Fruit fly (Drosophila melanogaster) whole organism, adult: ENCODE data around the gene CG8042.
A peak's percentile ranks its signal among the peaks of the same experiment; 100 is the strongest.

ENCODE experiments used
- CG7045 ChIP-seq: fragments of 200-800 bp; sonication (Bioruptor generic); optimal IDR thresholded peaks from 2 replicates; lab custom pipeline; 2017; ENCODE audit warnings: missing biosample characterization, mild to moderate bottlenecking, missing genetic modification characterization
- Hr96 ChIP-seq: fragments of 200-800 bp; sonication (Bioruptor generic); optimal IDR thresholded peaks from 2 replicates; lab custom pipeline; 2016; ENCODE audit warnings: missing biosample characterization, missing genetic modification characterization
- Mnt ChIP-seq: fragments of 200-800 bp; sonication (Bioruptor generic); optimal IDR thresholded peaks from 2 replicates; lab custom pipeline; 2016; ENCODE audit warnings: missing biosample characterization, mild to moderate bottlenecking, missing genetic modification characterization
- cnc ChIP-seq, 2 experiments: fragments of >200 bp; optimal IDR thresholded peaks; 2 replicates each; lab custom pipeline; 2017
- kay ChIP-seq: fragments of 200-800 bp; sonication (Bioruptor generic); peaks from one replicate; lab custom pipeline; 2016; ENCODE audit warnings: missing biosample characterization, missing genetic modification characterization, borderline replicate concordance

- no peak for TF ChIP-seq Hr96 (GFP tag; lab: Kevin White, UChicago)
- TF ChIP-seq CG7045 (GFP tag; lab: Kevin White, UChicago), result peak; percentile 75
- no peak for TF ChIP-seq Mnt
- TF ChIP-seq kay (GFP tag; lab: Kevin White, UChicago), result peak; percentile 78
- no peak for TF ChIP-seq cnc (optimal IDR thresholded peaks at IDR 0.05; lab: Kevin White, UChicago)
Measured at dm6 chr3L:7960707-7961695, 13.8 kb downstream of the CG8042 start.
